Worm (Caenorhabditis elegans): ENCODE data around the gene aff-1.
A peak's percentile ranks its signal among the peaks of the same experiment; 100 is the strongest.

aff-1 gene

DNA sequence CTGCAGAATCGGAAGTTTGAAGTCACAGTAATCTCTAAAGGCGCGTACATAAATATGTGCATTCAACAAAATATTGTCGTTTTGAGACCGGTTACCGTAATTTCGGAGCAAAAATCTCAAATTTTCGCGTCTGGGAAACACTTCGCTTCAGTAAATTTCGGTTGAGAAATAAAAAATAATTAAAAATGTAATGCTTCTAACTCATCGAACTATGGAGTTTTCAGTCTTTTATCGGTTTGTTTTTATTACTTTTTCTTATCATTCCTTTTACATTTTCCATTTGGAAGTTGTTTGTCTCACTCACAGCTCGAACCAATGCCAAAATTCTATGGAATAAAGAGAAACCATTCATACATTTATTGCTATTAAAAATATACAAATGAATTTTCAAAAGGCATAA is 24.7 kb upstream of the aff-1 start (continued):
- no peak for TF ChIP-seq unc-130 (tag; optimal IDR thresholded peaks at IDR 0.05)
- peak; percentile 70 for TF ChIP-seq tbx-2 (tag; optimal IDR thresholded peaks at IDR 0.05)
- peak; percentile 76 for TF ChIP-seq nhr-90 (tag; optimal IDR thresholded peaks at IDR 0.05; ENCODE audit: poor library complexity)
- TF ChIP-seq nhr-237 (tag; optimal IDR thresholded peaks at IDR 0.05): no peak
- peak; percentile 51 for TF ChIP-seq lin-14 (GFP tag; optimal IDR thresholded peaks at IDR 0.05)
- peak; percentile 21 to 55 for TF ChIP-seq lsy-2 (tag; optimal IDR thresholded peaks at IDR 0.05)
- no peak for TF ChIP-seq alr-1 (tag; optimal IDR thresholded peaks at IDR 0.05; ENCODE audit: borderline replicate concordance)
- no peak for TF ChIP-seq ceh-63 (GFP tag; optimal IDR thresholded peaks at IDR 0.05)
- no peak for TF ChIP-seq ets-5 (GFP tag; IDR thresholded peaks at IDR 0.05)
- no peak for TF ChIP-seq fos-1 (tag; optimal IDR thresholded peaks at IDR 0.05)
- TF ChIP-seq zag-1 (tag; optimal IDR thresholded peaks at IDR 0.05): no peak
- no peak for TF ChIP-seq Y116A8C.19 (tag; optimal IDR thresholded peaks at IDR 0.05; ENCODE audit: borderline replicate concordance)
- TF ChIP-seq hlh-17 (GFP tag; optimal IDR thresholded peaks at IDR 0.05; ENCODE audit: borderline replicate concordance): no peak
- TF ChIP-seq sptf-1 (tag; optimal IDR thresholded peaks at IDR 0.05): no peak
- TF ChIP-seq hlh-4 (tag; optimal IDR thresholded peaks at IDR 0.05): no peak
- no peak for TF ChIP-seq lin-15B (tag; optimal IDR thresholded peaks at IDR 0.05)
- TF ChIP-seq vab-15 (tag; optimal IDR thresholded peaks at IDR 0.05): no peak
- TF ChIP-seq ztf-4 (tag; optimal IDR thresholded peaks at IDR 0.05): peak; percentile 55
- no peak for TF ChIP-seq nhr-76 (tag; optimal IDR thresholded peaks at IDR 0.05)
- peak; percentile 40 for TF ChIP-seq swsn-7 (tag; optimal IDR thresholded peaks at IDR 0.05)
- TF ChIP-seq dpl-1 (GFP tag; optimal IDR thresholded peaks at IDR 0.05): peak in 1 of 3 experiments; percentile 18
- TF ChIP-seq aly-2 (tag; optimal IDR thresholded peaks at IDR 0.05): peak; percentile 99
- TF ChIP-seq efl-3 (GFP tag; optimal IDR thresholded peaks at IDR 0.05): no peak
- peak; percentile 33 for TF ChIP-seq C04F5.9 (tag; optimal IDR thresholded peaks at IDR 0.05)
- no peak for TF ChIP-seq egl-27 (tag; optimal IDR thresholded peaks at IDR 0.05)
- TF ChIP-seq pag-3 (tag; optimal IDR thresholded peaks at IDR 0.05; ENCODE audit: borderline replicate concordance, insufficient read depth): no peak
- no peak for TF ChIP-seq ces-1 (GFP tag; optimal IDR thresholded peaks at IDR 0.05)
- TF ChIP-seq mdl-1 (tag; optimal IDR thresholded peaks at IDR 0.05): no peak
- no peak for TF ChIP-seq unc-62 (GFP tag; optimal IDR thresholded peaks at IDR 0.05)
- no peak for TF ChIP-seq nhr-12 (tag; optimal IDR thresholded peaks at IDR 0.05)

DNA sequence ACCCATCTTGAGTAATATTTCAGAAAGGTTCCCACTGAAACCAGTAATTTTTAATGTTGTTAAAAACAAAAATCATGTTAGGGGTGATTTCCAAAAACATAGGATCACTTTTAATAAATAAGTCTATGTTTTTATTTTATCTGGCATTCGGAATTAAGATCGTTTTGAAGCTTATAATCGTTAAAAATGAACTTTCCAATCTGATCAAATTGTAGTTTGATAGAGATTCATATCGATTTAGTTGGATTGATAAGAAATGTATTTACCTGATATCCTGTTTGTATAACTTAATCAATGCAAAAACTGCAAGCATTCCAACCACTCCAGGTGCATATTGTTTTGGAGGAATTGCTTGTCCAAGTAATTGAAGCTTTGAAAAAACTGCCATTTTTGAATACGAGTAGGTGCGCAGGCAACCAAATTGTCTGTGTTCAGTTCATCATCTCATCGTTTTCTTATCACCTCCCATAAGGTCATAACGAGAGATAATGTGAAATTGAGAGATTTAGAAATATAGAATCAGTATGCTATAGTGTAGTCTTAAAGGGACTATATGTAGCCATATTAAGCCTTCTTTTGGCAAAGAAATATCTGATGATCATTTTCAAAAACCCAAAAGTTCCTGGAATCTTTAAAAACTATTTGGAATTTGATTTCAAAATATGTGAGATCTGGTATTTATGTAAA is 23.9 kb upstream of the aff-1 start, which contains the start of gene pmp-2:
Gene pmp-2 (minus strand): TSS at position 487 of the 687 bp plus-strand sequence.
- TF ChIP-seq elt-3 (tag; optimal IDR thresholded peaks at IDR 0.05) (peak in 2 of 6 experiments; percentile 49 to 51), lin-35 (GFP tag; optimal IDR thresholded peaks at IDR 0.05) (peak in 1 of 2 experiments; percentile 4), nhr-84 (tag; optimal IDR thresholded peaks at IDR 0.05) (no peak), nhr-90 (tag; optimal IDR thresholded peaks at IDR 0.05; ENCODE audit: poor library complexity) (no peak), nhr-20 (tag; optimal IDR thresholded peaks at IDR 0.05) (peak; percentile 80), ets-5 (GFP tag; IDR thresholded peaks at IDR 0.05) (no peak), efl-1 (optimal IDR thresholded peaks at IDR 0.05) (no peak), efl-1 (GFP tag; optimal IDR thresholded peaks at IDR 0.05 in 1 of 2) (peak in 1 of 2 experiments; percentile 91), elt-2 (tag; optimal IDR thresholded peaks at IDR 0.05) (peak; percentile 10)

DNA sequence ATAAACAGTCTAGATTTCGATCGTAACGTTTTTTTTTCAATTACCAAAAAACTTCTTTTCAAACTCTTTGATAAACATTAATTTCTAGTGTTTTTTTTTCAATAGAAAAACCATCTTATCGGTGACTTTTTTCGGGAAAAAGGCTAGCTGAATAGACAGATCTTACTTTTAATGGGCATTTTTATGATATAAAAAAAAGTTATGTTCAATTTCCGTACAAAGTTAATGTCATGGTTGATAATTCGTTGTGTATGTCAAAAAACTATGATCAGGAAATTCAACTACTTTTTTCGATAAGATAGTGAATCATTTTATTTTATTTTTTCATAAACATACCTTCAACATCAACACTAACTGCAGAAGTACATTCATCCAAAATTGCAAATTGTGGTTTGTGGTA is 21.0 kb upstream of the aff-1 start:
- TF ChIP-seq unc-130 (tag; optimal IDR thresholded peaks at IDR 0.05) (no peak), hlh-17 (GFP tag; optimal IDR thresholded peaks at IDR 0.05; ENCODE audit: borderline replicate concordance) (no peak), sptf-1 (tag; optimal IDR thresholded peaks at IDR 0.05) (no peak)

Data from whole organism, L1 larva.